Worm (Caenorhabditis elegans) whole organism, L3 larva: ENCODE data around the gene C24A3.1.

ENCODE experiments used
- R02D3.7 ChIP-seq: fragments of 150-350 bp; optimal IDR thresholded peaks from 2 replicates; lab custom pipeline; 2014; ENCODE audit warnings: missing biosample characterization, missing genetic modification characterization
- aly-2 ChIP-seq: fragments of 150-350 bp; optimal IDR thresholded peaks from 2 replicates; lab custom pipeline; 2014; ENCODE audit warnings: missing biosample characterization, missing genetic modification characterization
- ama-1 ChIP-seq: fragments of 150-350 bp; optimal IDR thresholded peaks from 2 replicates; lab custom pipeline; 2018
- ceh-28 ChIP-seq: fragments of 150-350 bp; optimal IDR thresholded peaks from 2 replicates; lab custom pipeline; 2014; ENCODE audit warnings: missing biosample characterization, missing genetic modification reagents, missing genetic modification characterization
- ceh-82 ChIP-seq: fragments of 150-350 bp; optimal IDR thresholded peaks from 2 replicates; lab custom pipeline; 2014; ENCODE audit warnings: missing biosample characterization, missing genetic modification characterization
- ceh-9 ChIP-seq: sonication (generic microtip); optimal IDR thresholded peaks from 2 replicates; lab custom pipeline; 2018; ENCODE audit warnings: missing biosample characterization, missing genetic modification characterization
- daf-12 ChIP-seq: fragments of 150-350 bp; optimal IDR thresholded peaks from 2 replicates; lab custom pipeline; 2014; ENCODE audit warnings: missing biosample characterization, missing genetic modification reagents, missing genetic modification characterization
- egl-5 ChIP-seq: fragments of 150-350 bp; optimal IDR thresholded peaks from 2 replicates; lab custom pipeline; 2017; ENCODE audit warnings: missing biosample characterization, missing genetic modification reagents, missing genetic modification characterization, inconsistent platforms
- elt-1 ChIP-seq: fragments of 150-350 bp; optimal IDR thresholded peaks from 2 replicates; lab custom pipeline; 2014; ENCODE audit warnings: missing biosample characterization, missing genetic modification characterization
- elt-2 ChIP-seq: sonication (generic microtip); optimal IDR thresholded peaks from 2 replicates; lab custom pipeline; 2016; ENCODE audit warnings: missing genetic modification reagents, mild to moderate bottlenecking, missing genetic modification characterization, missing compliant biosample characterization
- eor-1 ChIP-seq, 2 experiments: fragments of 150-350 bp; optimal IDR thresholded peaks; 2 replicates each; lab custom pipeline; 2014 to 2018; ENCODE audit warnings: missing biosample characterization in 2 of 2, missing genetic modification characterization in 2 of 2
- fkh-10 ChIP-seq: sonication (generic microtip); optimal IDR thresholded peaks from 2 replicates; lab custom pipeline; 2017; ENCODE audit warnings: missing biosample characterization, missing genetic modification reagents, missing genetic modification characterization
- hmg-11 ChIP-seq: sonication (generic microtip); optimal IDR thresholded peaks from 2 replicates; lab custom pipeline; 2016; ENCODE audit warnings: missing genetic modification characterization, missing compliant biosample characterization
- jun-1 ChIP-seq: fragments of 150-350 bp; optimal IDR thresholded peaks from 2 replicates; lab custom pipeline; 2014; ENCODE audit warnings: missing biosample characterization, missing genetic modification reagents, missing genetic modification characterization
- lin-39 ChIP-seq: fragments of 150-350 bp; optimal IDR thresholded peaks from 2 replicates; lab custom pipeline; 2018; ENCODE audit warnings: missing biosample characterization, missing genetic modification reagents, missing genetic modification characterization
- lsy-12 ChIP-seq: sonication (generic microtip); optimal IDR thresholded peaks from 2 replicates; lab custom pipeline; 2016; ENCODE audit warnings: mild to moderate bottlenecking, missing genetic modification characterization, missing compliant biosample characterization
- mml-1 ChIP-seq: fragments of 150-350 bp; sonication (generic microtip); optimal IDR thresholded peaks from 3 replicates; lab custom pipeline; 2014; ENCODE audit warnings: missing biosample characterization, missing genetic modification characterization
- nfya-1 ChIP-seq: sonication (generic microtip); optimal IDR thresholded peaks from 2 replicates; lab custom pipeline; 2017; ENCODE audit warnings: missing genetic modification characterization, mild to moderate bottlenecking, missing compliant biosample characterization, antibody characterized with exemption, moderate library complexity; ENCODE audit not compliant: insufficient read depth
- nhr-11 ChIP-seq: fragments of 150-350 bp; optimal IDR thresholded peaks from 2 replicates; lab custom pipeline; 2014; ENCODE audit warnings: missing biosample characterization, missing genetic modification characterization
- nhr-237 ChIP-seq: fragments of 150-350 bp; optimal IDR thresholded peaks from 2 replicates; lab custom pipeline; 2014; ENCODE audit warnings: missing biosample characterization, missing genetic modification characterization
- nhr-25 ChIP-seq: sonication (generic microtip); optimal IDR thresholded peaks from 2 replicates; lab custom pipeline; 2017; ENCODE audit warnings: missing biosample characterization, missing genetic modification characterization
- nhr-28 ChIP-seq: fragments of 150-350 bp; optimal IDR thresholded peaks from 2 replicates; lab custom pipeline; 2014; ENCODE audit warnings: missing biosample characterization, missing genetic modification characterization
- nhr-43 ChIP-seq: sonication (generic microtip); optimal IDR thresholded peaks from 2 replicates; lab custom pipeline; 2016; ENCODE audit warnings: mild to moderate bottlenecking, missing genetic modification characterization, missing compliant biosample characterization; ENCODE audit not compliant: poor library complexity, severe bottlenecking
- nhr-76 ChIP-seq: fragments of 150-350 bp; sonication (generic microtip); optimal IDR thresholded peaks from 5 replicates; lab custom pipeline; 2014; ENCODE audit warnings: missing biosample characterization, missing genetic modification characterization
- nhr-77 ChIP-seq: fragments of 150-350 bp; optimal IDR thresholded peaks from 2 replicates; lab custom pipeline; 2014; ENCODE audit warnings: missing biosample characterization, missing genetic modification characterization
- pha-4 ChIP-seq: fragments of 150-350 bp; optimal IDR thresholded peaks from 2 replicates; lab custom pipeline; 2014; ENCODE audit warnings: missing biosample characterization, missing genetic modification reagents, missing genetic modification characterization
- pqm-1 ChIP-seq: fragments of 150-350 bp; optimal IDR thresholded peaks from 2 replicates; lab custom pipeline; 2017; ENCODE audit warnings: missing biosample characterization, missing genetic modification characterization, inconsistent platforms
- sea-2 ChIP-seq: fragments of 150-350 bp; sonication (generic microtip); optimal IDR thresholded peaks from 4 replicates; lab custom pipeline; 2014; ENCODE audit warnings: missing biosample characterization, missing genetic modification reagents, missing genetic modification characterization
- skn-1 ChIP-seq: fragments of 150-350 bp; optimal IDR thresholded peaks from 2 replicates; lab custom pipeline; 2014; ENCODE audit warnings: missing biosample characterization, missing genetic modification characterization
- snpc-4 ChIP-seq: fragments of 150-350 bp; optimal IDR thresholded peaks from 2 replicates; lab custom pipeline; 2014; ENCODE audit warnings: missing biosample characterization, missing genetic modification characterization
- tbx-2 ChIP-seq: sonication (generic microtip); optimal IDR thresholded peaks from 2 replicates; lab custom pipeline; 2016; ENCODE audit warnings: mild to moderate bottlenecking, missing genetic modification characterization, missing compliant biosample characterization
- unc-39 ChIP-seq: sonication (generic microtip); optimal IDR thresholded peaks from 4 replicates; lab custom pipeline; 2017; ENCODE audit warnings: missing biosample characterization, missing genetic modification characterization
- zag-1 ChIP-seq: fragments of 150-350 bp; optimal IDR thresholded peaks from 2 replicates; lab custom pipeline; 2014; ENCODE audit warnings: missing biosample characterization, missing genetic modification characterization
- ztf-11 ChIP-seq: fragments of 150-350 bp; optimal IDR thresholded peaks from 2 replicates; lab custom pipeline; 2014; ENCODE audit warnings: missing biosample characterization, missing genetic modification characterization
- ztf-4 ChIP-seq: fragments of 150-350 bp; optimal IDR thresholded peaks from 2 replicates; lab custom pipeline; 2014; ENCODE audit warnings: missing biosample characterization, missing genetic modification characterization

C24A3.1 gene

DNA sequence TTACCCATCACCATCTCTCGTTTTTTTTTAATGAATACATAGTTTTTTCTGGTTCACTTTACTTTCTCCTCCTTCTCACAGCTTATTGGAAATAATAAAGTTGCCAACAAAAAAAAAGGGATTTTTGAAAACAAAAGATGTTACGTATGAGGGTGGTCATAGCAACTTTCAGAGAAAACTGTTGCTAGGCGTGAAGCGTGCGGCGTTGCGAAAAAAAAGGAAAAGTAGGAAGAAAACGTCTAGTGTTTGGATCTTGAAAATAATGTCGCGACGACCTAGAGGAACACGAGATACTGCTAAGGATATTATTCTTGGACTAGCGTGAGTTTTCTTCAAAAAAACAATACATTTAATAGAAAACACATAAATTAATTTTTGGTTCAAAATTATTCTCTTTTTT is at the start of gene C24A3.1:
Gene C24A3.1 (plus strand): TSS at position 263 of the 400 bp plus-strand sequence.
- TF ChIP-seq ztf-4 (tag; lab: Kevin White, UChicago) (no peak), ceh-28 (no peak), lin-39 (tag; lab: Kevin White, UChicago) (no peak), lsy-12 (tag; lab: Kevin White, UChicago) (no peak), elt-1 (tag; lab: Kevin White, UChicago) (no peak), snpc-4 (no peak), nhr-77 (tag; lab: Kevin White, UChicago) (no peak), jun-1 (tag; lab: Kevin White, UChicago) (no peak), ama-1 (no peak)

DNA sequence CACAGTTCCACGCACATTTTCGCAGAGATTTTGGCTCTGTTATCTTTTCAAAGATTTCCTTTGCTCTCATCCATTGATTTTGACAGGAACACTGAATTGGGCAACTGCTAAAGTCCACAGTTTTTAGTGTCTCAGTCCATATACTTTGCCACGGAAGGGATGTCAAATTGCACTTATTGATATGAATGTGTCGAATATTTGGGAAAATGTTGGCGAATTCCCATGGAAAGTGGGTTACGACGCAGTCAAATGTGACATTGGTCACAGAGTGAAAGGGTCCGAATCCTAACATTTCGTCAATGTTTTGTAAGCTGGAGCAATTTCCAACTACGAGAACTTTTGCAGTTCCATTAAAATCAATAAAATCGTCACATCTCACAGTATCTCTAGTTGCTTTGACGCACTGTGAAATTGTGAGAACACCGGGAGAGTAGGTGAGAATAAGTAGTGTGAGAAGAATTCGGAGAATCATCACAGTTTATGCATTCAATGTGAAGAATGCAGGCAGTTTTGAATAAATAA is 48.3 kb upstream of the C24A3.1 start, which contains the start of gene trk-1:
Gene trk-1 (minus strand): TSS at position 472 of the 522 bp plus-strand sequence.
- TF ChIP-seq nhr-76 (tag; lab: Kevin White, UChicago) (no peak), mml-1 (tag; lab: Kevin White, UChicago) (no peak), pha-4 (tag; lab: Kevin White, UChicago) (no peak), ceh-9 (tag; lab: Kevin White, UChicago) (no peak), egl-5 (tag; lab: Kevin White, UChicago) (no peak), fkh-10 (GFP tag; lab: Kevin White, UChicago) (no peak), ama-1 (no peak), zag-1 (no peak), ceh-28 (no peak)

DNA sequence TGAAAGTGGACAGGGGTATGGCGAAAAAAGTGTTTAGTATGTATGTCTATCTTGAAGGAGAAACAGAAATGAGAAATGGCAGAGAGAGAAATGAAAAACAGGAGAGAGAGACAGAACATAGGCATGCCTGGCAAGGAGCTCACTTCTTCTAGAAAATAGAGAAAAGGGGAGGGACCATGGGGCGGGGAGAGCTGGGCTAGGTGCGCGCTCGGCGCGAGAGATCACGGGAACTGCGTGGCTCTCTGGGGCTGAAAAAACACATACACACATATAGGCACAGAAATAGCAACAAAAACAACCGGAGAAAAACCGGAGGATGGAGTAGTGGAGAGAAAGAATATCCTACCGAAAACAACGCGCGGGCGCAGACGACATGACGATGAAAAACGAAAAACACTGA is 46.9 kb upstream of the C24A3.1 start:
- no peak for TF ChIP-seq unc-39 (tag; lab: Kevin White, UChicago)
- no peak for TF ChIP-seq ztf-4 (tag; lab: Kevin White, UChicago)
- TF ChIP-seq nfya-1 (tag; lab: Kevin White, UChicago): peak; percentile 11
- peak; percentile 10 for TF ChIP-seq hmg-11 (tag; lab: Kevin White, UChicago)
- peak; percentile 26 for TF ChIP-seq lin-39 (tag; lab: Kevin White, UChicago)
- TF ChIP-seq daf-12 (tag; lab: Kevin White, UChicago): no peak
- no peak for TF ChIP-seq nhr-25
- TF ChIP-seq nhr-28 (tag; lab: Kevin White, UChicago): no peak

DNA sequence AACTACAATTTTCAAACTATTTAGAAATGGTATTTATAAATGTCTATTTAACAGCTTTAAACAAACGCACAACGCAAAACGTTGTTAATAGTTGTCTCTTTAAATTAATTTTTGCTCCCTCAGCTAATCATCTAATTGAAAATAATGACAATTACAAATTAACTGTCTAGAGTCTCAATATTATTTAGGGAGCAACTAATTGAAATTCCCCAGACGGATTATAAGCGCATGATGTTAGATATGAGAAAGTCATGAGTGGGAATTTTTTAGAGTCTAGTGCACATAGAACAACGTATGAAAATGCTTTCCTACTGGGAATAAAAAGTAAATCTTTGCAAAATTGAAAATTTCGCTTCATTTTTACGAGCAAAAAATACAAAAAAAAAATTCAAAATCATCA is 45.9 kb upstream of the C24A3.1 start:
- TF ChIP-seq nhr-25 (no peak), zag-1 (no peak), R02D3.7 (tag; lab: Kevin White, UChicago) (no peak), ceh-82 (tag; lab: Kevin White, UChicago) (no peak), nhr-77 (tag; lab: Kevin White, UChicago) (no peak), nhr-28 (tag; lab: Kevin White, UChicago) (no peak), fkh-10 (GFP tag; lab: Kevin White, UChicago) (no peak), nhr-237 (tag; lab: Kevin White, UChicago) (no peak), mml-1 (tag; lab: Kevin White, UChicago) (no peak), hmg-11 (tag; lab: Kevin White, UChicago) (no peak), lsy-12 (tag; lab: Kevin White, UChicago) (no peak), snpc-4 (no peak), nhr-43 (tag; lab: Kevin White, UChicago) (no peak), skn-1 (tag; lab: Kevin White, UChicago) (no peak), egl-5 (tag; lab: Kevin White, UChicago) (no peak)

DNA sequence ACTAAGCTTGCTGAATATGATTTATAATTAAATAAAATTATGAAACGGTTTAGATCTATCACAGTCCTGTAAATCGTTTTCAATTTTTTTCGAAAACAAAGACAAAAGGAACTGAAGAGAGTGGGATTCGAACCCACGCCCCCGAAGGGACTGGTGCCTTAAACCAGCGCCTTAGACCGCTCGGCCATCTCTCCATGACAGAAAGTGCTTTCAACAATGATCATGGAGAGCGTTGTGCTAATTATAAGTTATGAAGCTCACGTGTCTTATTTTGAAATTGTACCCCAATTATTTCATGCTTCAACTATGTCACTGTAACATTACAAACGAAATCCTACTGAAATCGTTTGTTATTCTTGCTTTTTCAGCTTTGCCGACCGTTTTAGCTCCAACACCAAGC is 43.1 kb upstream of the C24A3.1 start:
- TF ChIP-seq nhr-25 (no peak), mml-1 (tag; lab: Kevin White, UChicago) (no peak), nhr-28 (tag; lab: Kevin White, UChicago) (no peak), zag-1 (no peak), R02D3.7 (tag; lab: Kevin White, UChicago) (no peak), aly-2 (no peak), eor-1 (tag; optimal IDR thresholded peaks at IDR 0.05; lab: Kevin White, UChicago) (no peak), jun-1 (tag; lab: Kevin White, UChicago) (no peak), snpc-4 (no peak), nfya-1 (tag; lab: Kevin White, UChicago) (no peak), skn-1 (tag; lab: Kevin White, UChicago) (no peak)

DNA sequence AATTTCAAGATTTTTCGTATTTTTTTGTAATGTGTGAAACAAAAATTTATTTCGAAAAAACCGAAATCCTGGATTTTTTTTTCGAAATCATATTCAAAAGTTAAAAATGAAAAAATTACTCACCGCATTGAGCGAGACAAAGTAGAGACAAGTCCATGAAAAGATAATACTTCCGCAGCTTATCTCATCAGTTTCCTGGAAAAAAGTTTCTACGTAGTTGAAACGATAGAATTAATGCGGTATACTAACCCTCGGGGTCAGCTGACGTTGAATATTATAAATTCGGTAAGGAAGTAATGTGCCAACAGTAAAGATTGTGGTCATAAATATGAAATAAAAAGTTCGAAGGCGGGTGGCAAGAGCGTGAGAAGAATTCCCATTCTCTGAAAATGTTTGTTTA is 40.9 kb upstream of the C24A3.1 start:
- TF ChIP-seq hmg-11 (tag; lab: Kevin White, UChicago): no peak
- no peak for TF ChIP-seq elt-2 (tag; lab: Kevin White, UChicago)
- no peak for TF ChIP-seq nhr-11 (tag; lab: Kevin White, UChicago)
- no peak for TF ChIP-seq mml-1 (tag; lab: Kevin White, UChicago)
- TF ChIP-seq tbx-2 (tag; lab: Kevin White, UChicago): no peak
- TF ChIP-seq nhr-25: no peak
- no peak for TF ChIP-seq ceh-9 (tag; lab: Kevin White, UChicago)
- no peak for TF ChIP-seq fkh-10 (GFP tag; lab: Kevin White, UChicago)
- no peak for TF ChIP-seq eor-1 (tag; optimal IDR thresholded peaks at IDR 0.05; lab: Kevin White, UChicago)
- no peak for TF ChIP-seq daf-12 (tag; lab: Kevin White, UChicago)
- TF ChIP-seq ztf-11 (tag; lab: Kevin White, UChicago): no peak
- no peak for TF ChIP-seq pqm-1 (tag; lab: Kevin White, UChicago)
- TF ChIP-seq skn-1 (tag; lab: Kevin White, UChicago): no peak
- TF ChIP-seq nhr-43 (tag; lab: Kevin White, UChicago): no peak
- no peak for TF ChIP-seq sea-2
- TF ChIP-seq, all 47 proteins: peak for 0
